Worm (Caenorhabditis elegans): ENCODE measurements around the gene spp-29.

Gene spp-29

DNA sequence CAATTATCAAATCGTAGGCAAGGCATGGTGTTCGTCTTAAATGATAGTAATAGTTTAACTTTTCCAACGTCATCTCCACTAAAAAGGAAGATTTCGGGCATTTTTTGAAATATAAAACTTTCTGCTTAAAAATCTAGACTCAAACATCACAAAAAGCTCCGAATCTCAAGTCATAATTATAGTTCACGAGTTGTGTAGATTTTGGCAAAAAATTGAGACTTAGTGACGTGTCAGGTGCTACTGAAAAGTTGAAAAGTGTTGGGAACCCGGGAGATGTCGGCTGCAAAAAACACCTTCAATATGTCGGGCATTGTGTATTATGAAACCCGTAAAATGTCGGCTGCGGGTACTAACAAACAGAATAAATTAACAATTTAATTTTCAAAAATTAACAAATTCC, 851 bp downstream of the spp-29 start, which contains the start of gene Y26G10.1:
Gene Y26G10.1 (minus strand): TSS at position 101 of the 400 bp plus-strand sequence.
- no peak for TF ChIP-seq klf-2 (GFP tag; conservative IDR thresholded peaks at IDR 0.05)
- no peak for TF ChIP-seq ztf-29 (GFP tag; IDR thresholded peaks at IDR 0.05)
- no peak for TF ChIP-seq ztf-23 (GFP tag; IDR thresholded peaks at IDR 0.05)
- TF ChIP-seq T22C8.4 (GFP tag; IDR thresholded peaks at IDR 0.05): no peak
- TF ChIP-seq cog-1 (tag; optimal IDR thresholded peaks at IDR 0.05): no peak

DNA sequence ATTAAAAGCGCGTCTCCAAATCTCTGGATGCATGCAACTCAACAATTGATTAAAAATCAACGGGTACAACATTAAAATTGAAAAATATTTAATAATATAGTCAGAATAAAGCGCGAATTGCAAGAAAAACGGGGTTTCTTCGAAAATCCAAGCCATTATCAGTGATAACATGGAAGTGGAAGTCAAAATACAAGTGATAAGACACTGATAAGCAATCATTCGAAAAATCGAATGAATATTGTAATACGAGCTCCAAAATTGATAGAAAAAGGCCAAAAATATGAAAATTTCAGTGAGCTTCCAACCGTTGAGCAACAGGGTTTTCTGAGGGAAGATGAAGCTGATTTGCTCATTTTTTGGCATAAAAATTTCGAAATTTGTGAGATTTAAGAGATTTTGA, 2.4 kb downstream of the spp-29 start:
- TF ChIP-seq ref-1 (GFP tag; conservative IDR thresholded peaks at IDR 0.05) (no peak), ztf-29 (GFP tag; IDR thresholded peaks at IDR 0.05) (no peak)

- TF ChIP-seq tab-1 (GFP tag; IDR thresholded peaks at IDR 0.05): no peak
- TF ChIP-seq cog-1 (tag; optimal IDR thresholded peaks at IDR 0.05): no peak
- no peak for TF ChIP-seq ztf-29 (GFP tag; IDR thresholded peaks at IDR 0.05)
- TF ChIP-seq T22C8.4 (GFP tag; IDR thresholded peaks at IDR 0.05): no peak
- no peak for TF ChIP-seq flt-1 (GFP tag; IDR thresholded peaks at IDR 0.05)
These were observed 5.7 kb downstream of the spp-29 start, which contains the start of gene F59A1.13 for ce11 chrV:17690922-17691321. TSS of gene F59A1.13 (minus strand) at chrV:17691022.

DNA sequence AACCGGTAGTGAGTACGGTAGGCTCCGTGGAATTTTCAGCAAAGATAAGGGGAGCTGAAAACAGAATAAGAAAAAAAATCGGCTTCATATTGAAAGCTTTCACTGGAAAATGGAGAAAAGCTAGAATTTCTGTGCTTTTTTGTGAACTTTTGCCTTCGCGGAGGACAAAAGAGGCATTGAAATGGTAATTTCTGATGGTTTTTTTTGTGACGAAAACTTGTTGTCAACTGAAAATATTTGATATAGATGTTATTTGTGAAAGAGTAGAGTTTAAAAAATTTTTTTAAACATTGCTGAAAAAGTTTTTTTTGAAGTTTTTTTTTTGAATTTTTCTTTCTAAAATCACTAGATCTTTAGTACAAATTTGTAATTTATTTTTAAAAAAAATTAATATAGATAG, 9.8 kb downstream of the spp-29 start, which contains the start of gene F59A1.18:
Gene F59A1.18 (minus strand): TSS at position 101 of the 400 bp plus-strand sequence.
- TF ChIP-seq med-1 (GFP tag; optimal IDR thresholded peaks at IDR 0.05; ENCODE audit: insufficient read depth) (no peak), ztf-29 (GFP tag; IDR thresholded peaks at IDR 0.05) (no peak), ref-1 (GFP tag; conservative IDR thresholded peaks at IDR 0.05) (no peak), cog-1 (tag; optimal IDR thresholded peaks at IDR 0.05) (no peak), ztf-23 (GFP tag; IDR thresholded peaks at IDR 0.05) (no peak), flt-1 (GFP tag; IDR thresholded peaks at IDR 0.05) (no peak), tab-1 (GFP tag; IDR thresholded peaks at IDR 0.05) (no peak), klf-2 (GFP tag; conservative IDR thresholded peaks at IDR 0.05) (no peak), T22C8.4 (GFP tag; IDR thresholded peaks at IDR 0.05) (no peak)

DNA sequence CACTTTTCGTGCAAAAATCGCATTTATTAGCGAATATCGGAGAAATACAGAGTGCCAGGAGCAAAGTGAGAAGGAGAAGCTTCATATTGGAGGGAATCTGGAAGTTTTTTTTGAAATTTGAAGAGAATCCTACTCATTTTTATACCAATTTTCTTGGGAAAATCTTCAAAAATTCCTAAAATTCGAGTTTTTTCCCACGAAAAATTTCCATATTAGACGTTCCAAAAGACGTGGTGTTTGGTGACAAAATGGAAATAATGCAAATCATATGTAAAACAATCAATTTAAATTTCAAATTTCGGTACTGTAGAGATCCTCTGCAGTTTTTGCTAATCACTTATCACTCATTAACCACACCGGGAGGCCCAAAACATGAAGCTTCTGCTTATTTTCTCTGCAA, 11.8 kb downstream of the spp-29 start, which contains the start of the genes F59A1.16 and F59A1.6:
Gene F59A1.16 (minus strand): TSS at position 101 of the 400 bp plus-strand sequence.
Gene F59A1.6 (plus strand): TSS at position 285 of the 400 bp plus-strand sequence.
- TF ChIP-seq cog-1 (tag; optimal IDR thresholded peaks at IDR 0.05) (no peak), med-1 (GFP tag; optimal IDR thresholded peaks at IDR 0.05; ENCODE audit: insufficient read depth) (no peak), ztf-23 (GFP tag; IDR thresholded peaks at IDR 0.05) (no peak)

DNA sequence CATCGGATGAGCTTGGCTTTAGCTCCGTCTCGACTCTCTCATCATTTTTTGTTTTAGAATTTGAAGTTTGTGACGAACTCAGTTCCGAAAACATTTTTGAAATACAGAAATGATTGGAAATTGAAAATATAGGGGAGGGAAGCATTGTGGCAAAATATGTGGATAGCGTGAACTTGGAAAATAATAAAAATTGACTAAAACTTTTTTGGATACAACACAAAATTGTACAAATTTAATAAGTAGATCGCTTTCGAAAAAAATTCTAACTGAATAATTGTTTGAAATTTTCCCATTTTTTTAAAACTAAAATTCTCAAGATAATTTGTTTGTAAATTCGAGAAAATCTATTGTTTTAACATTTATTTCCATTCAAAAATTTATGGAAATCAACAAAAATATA, 12.9 kb downstream of the spp-29 start, which contains the start of gene F59A1.15:
Gene F59A1.15 (minus strand): TSS at position 101 of the 400 bp plus-strand sequence.
- TF ChIP-seq tab-1 (GFP tag; IDR thresholded peaks at IDR 0.05): no peak
- no peak for TF ChIP-seq med-1 (GFP tag; optimal IDR thresholded peaks at IDR 0.05; ENCODE audit: insufficient read depth)
- no peak for TF ChIP-seq ztf-23 (GFP tag; IDR thresholded peaks at IDR 0.05)
- TF ChIP-seq ztf-29 (GFP tag; IDR thresholded peaks at IDR 0.05): no peak
- no peak for TF ChIP-seq flt-1 (GFP tag; IDR thresholded peaks at IDR 0.05)
- TF ChIP-seq klf-2 (GFP tag; conservative IDR thresholded peaks at IDR 0.05): no peak
- no peak for TF ChIP-seq T22C8.4 (GFP tag; IDR thresholded peaks at IDR 0.05)
- no peak for TF ChIP-seq ref-1 (GFP tag; conservative IDR thresholded peaks at IDR 0.05)
- no peak for TF ChIP-seq cog-1 (tag; optimal IDR thresholded peaks at IDR 0.05)

- TF ChIP-seq klf-2 (GFP tag; conservative IDR thresholded peaks at IDR 0.05) (no peak), med-1 (GFP tag; optimal IDR thresholded peaks at IDR 0.05; ENCODE audit: insufficient read depth) (no peak), T22C8.4 (GFP tag; IDR thresholded peaks at IDR 0.05) (no peak), ref-1 (GFP tag; conservative IDR thresholded peaks at IDR 0.05) (no peak), ztf-23 (GFP tag; IDR thresholded peaks at IDR 0.05) (no peak), ztf-29 (GFP tag; IDR thresholded peaks at IDR 0.05) (no peak), cog-1 (tag; optimal IDR thresholded peaks at IDR 0.05) (no peak), tab-1 (GFP tag; IDR thresholded peaks at IDR 0.05) (no peak), flt-1 (GFP tag; IDR thresholded peaks at IDR 0.05) (no peak)
These were observed 13.4 kb downstream of the spp-29 start for ce11 chrV:17683290-17683689.

ce11 chrV:17676553-17676952, 20.1 kb downstream of the spp-29 start, which contains the start of gene str-92:
TSS of gene str-92 (minus strand) at chrV:17676653.
- TF ChIP-seq med-1 (GFP tag; optimal IDR thresholded peaks at IDR 0.05; ENCODE audit: insufficient read depth): no peak
- TF ChIP-seq ztf-23 (GFP tag; IDR thresholded peaks at IDR 0.05): no peak
- no peak for TF ChIP-seq klf-2 (GFP tag; conservative IDR thresholded peaks at IDR 0.05)
- TF ChIP-seq flt-1 (GFP tag; IDR thresholded peaks at IDR 0.05): no peak
- TF ChIP-seq cog-1 (tag; optimal IDR thresholded peaks at IDR 0.05): no peak
- TF ChIP-seq ztf-29 (GFP tag; IDR thresholded peaks at IDR 0.05): no peak
- no peak for TF ChIP-seq ref-1 (GFP tag; conservative IDR thresholded peaks at IDR 0.05)
- TF ChIP-seq T22C8.4 (GFP tag; IDR thresholded peaks at IDR 0.05): no peak
- TF ChIP-seq tab-1 (GFP tag; IDR thresholded peaks at IDR 0.05): no peak

DNA sequence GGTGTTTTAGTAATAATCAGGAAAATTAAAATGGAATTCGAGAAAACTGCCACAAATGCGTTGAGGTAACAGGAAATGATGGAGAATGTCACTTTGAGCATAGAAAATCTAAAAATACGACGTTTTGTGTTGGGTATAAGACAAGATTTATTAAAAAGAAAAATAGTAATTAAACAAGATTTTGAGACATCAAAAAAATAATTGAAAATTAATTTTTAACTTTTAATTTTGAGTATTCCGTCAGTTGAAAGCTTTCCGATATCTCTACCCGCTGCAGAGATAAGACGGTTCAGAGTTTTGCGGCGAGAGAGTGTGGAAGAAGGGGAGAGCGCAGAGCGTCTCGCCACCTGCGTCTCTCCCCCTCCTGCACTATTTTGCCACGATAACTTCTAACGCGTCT, 23.3 kb downstream of the spp-29 start, which contains the start of gene str-93:
Gene str-93 (minus strand): TSS at position 101 of the 400 bp plus-strand sequence.
- TF ChIP-seq T22C8.4 (GFP tag; IDR thresholded peaks at IDR 0.05): no peak
- TF ChIP-seq med-1 (GFP tag; optimal IDR thresholded peaks at IDR 0.05; ENCODE audit: insufficient read depth): no peak
- TF ChIP-seq ref-1 (GFP tag; conservative IDR thresholded peaks at IDR 0.05): no peak
- TF ChIP-seq tab-1 (GFP tag; IDR thresholded peaks at IDR 0.05): no peak
- TF ChIP-seq ztf-29 (GFP tag; IDR thresholded peaks at IDR 0.05): no peak
- no peak for TF ChIP-seq ztf-23 (GFP tag; IDR thresholded peaks at IDR 0.05)
- no peak for TF ChIP-seq cog-1 (tag; optimal IDR thresholded peaks at IDR 0.05)
- no peak for TF ChIP-seq flt-1 (GFP tag; IDR thresholded peaks at IDR 0.05)
- no peak for TF ChIP-seq klf-2 (GFP tag; conservative IDR thresholded peaks at IDR 0.05)

- TF ChIP-seq flt-1 (GFP tag; IDR thresholded peaks at IDR 0.05) (no peak), klf-2 (GFP tag; conservative IDR thresholded peaks at IDR 0.05) (no peak), cog-1 (tag; optimal IDR thresholded peaks at IDR 0.05) (no peak), ztf-29 (GFP tag; IDR thresholded peaks at IDR 0.05) (no peak), ztf-23 (GFP tag; IDR thresholded peaks at IDR 0.05) (no peak), ref-1 (GFP tag; conservative IDR thresholded peaks at IDR 0.05) (no peak), med-1 (GFP tag; optimal IDR thresholded peaks at IDR 0.05; ENCODE audit: insufficient read depth) (no peak), tab-1 (GFP tag; IDR thresholded peaks at IDR 0.05) (no peak), T22C8.4 (GFP tag; IDR thresholded peaks at IDR 0.05) (no peak)
These were observed 28.1 kb downstream of the spp-29 start, which contains the start of gene str-89 for ce11 chrV:17668531-17668930. TSS of gene str-89 (plus strand) at chrV:17668831.

Data from whole organism, midembryonic.